Fruit fly (Drosophila melanogaster) whole organism, embryonic: ENCODE results near the gene Eip93F.
A peak's percentile ranks its signal among the peaks of the same experiment; 100 is the strongest.

ENCODE experiments used
- CG10147 ChIP-seq: fragments of 200-800 bp; sonication (Bioruptor generic); optimal IDR thresholded peaks from 2 replicates; lab custom pipeline; 2019; ENCODE audit warnings: missing biosample characterization, mild to moderate bottlenecking, missing genetic modification characterization, moderate library complexity
- CG11456 ChIP-seq: fragments of 200-800 bp; sonication (Bioruptor generic); IDR thresholded peaks from 3 replicates; pipeline ENCODE4 v1.3.6; 2022; ENCODE audit warnings: missing biosample characterization, missing genetic modification characterization
- CG12391 ChIP-seq: fragments of 200-800 bp; sonication (Bioruptor generic); optimal IDR thresholded peaks from 3 replicates; lab custom pipeline; 2018; ENCODE audit warnings: missing biosample characterization, mild to moderate bottlenecking, missing genetic modification characterization, moderate library complexity
- CG14441 ChIP-seq: fragments of 200-800 bp; sonication (Bioruptor generic); IDR thresholded peaks from 2 replicates; pipeline ENCODE4 v1.3.6; 2022; ENCODE audit warnings: missing biosample characterization, missing genetic modification characterization
- CG2712 ChIP-seq: fragments of 200-800 bp; optimal IDR thresholded peaks from 3 replicates; lab custom pipeline; 2019; ENCODE audit warnings: missing biosample characterization, mild to moderate bottlenecking, missing genetic modification characterization, moderate library complexity
- CG2875 ChIP-seq: fragments of 200-800 bp; sonication (Bioruptor generic); optimal IDR thresholded peaks from 2 replicates; lab custom pipeline; 2017; ENCODE audit warnings: missing biosample characterization, mild to moderate bottlenecking, missing genetic modification characterization, missing genetic modification reagents
- CG43689 ChIP-seq: fragments of 200-800 bp; sonication (Bioruptor generic); IDR thresholded peaks from 2 replicates; pipeline ENCODE4 v1.3.6; 2022; ENCODE audit warnings: missing biosample characterization, missing genetic modification characterization
- CG6175 ChIP-seq: fragments of 200-800 bp; sonication (Bioruptor generic); IDR thresholded peaks from 3 replicates; pipeline ENCODE4 v1.3.6; 2022; ENCODE audit warnings: missing biosample characterization, missing genetic modification characterization
- CG6272 ChIP-seq: fragments of 200-800 bp; sonication (Bioruptor generic); IDR thresholded peaks from 2 replicates; pipeline ENCODE4 v1.3.6; 2022; ENCODE audit warnings: missing biosample characterization, missing genetic modification characterization
- CG7372 ChIP-seq: fragments of 200-800 bp; sonication (Bioruptor generic); IDR thresholded peaks from 2 replicates; pipeline ENCODE4 v1.3.6; 2022; ENCODE audit warnings: missing biosample characterization, missing genetic modification characterization
- CG7928 ChIP-seq: fragments of 200-800 bp; sonication (Bioruptor generic); optimal IDR thresholded peaks from 2 replicates; lab custom pipeline; 2017; ENCODE audit warnings: missing biosample characterization, mild to moderate bottlenecking, missing genetic modification characterization
- Deaf1 ChIP-seq: fragments of 200-800 bp; optimal IDR thresholded peaks from 3 replicates; lab custom pipeline; 2019; ENCODE audit warnings: missing biosample characterization, mild to moderate bottlenecking, missing genetic modification characterization, moderate library complexity
- Dip3 ChIP-seq: fragments of 200-800 bp; sonication (Bioruptor generic); optimal IDR thresholded peaks from 3 replicates; lab custom pipeline; 2016; ENCODE audit warnings: missing biosample characterization, missing genetic modification characterization
- Doc3 ChIP-seq: fragments of 200-800 bp; sonication (Bioruptor generic); IDR thresholded peaks from 3 replicates; pipeline ENCODE4 v1.3.6; 2022; ENCODE audit warnings: missing biosample characterization, missing genetic modification characterization; ENCODE audit not compliant: partially characterized antibody
- Dref ChIP-seq: fragments of 200-800 bp; sonication (Bioruptor generic); IDR thresholded peaks from 2 replicates; pipeline ENCODE4 v1.3.6; 2022; ENCODE audit warnings: missing biosample characterization, missing genetic modification characterization
- Drgx ChIP-seq: fragments of 200-800 bp; sonication (Bioruptor generic); IDR thresholded peaks from 2 replicates; pipeline ENCODE4 v1.3.6; 2022; ENCODE audit warnings: missing biosample characterization, missing genetic modification characterization
- HLH4C ChIP-seq: fragments of 200-800 bp; sonication (Bioruptor generic); IDR thresholded peaks from 3 replicates; pipeline ENCODE4 v1.3.6; 2022; ENCODE audit warnings: missing biosample characterization, missing genetic modification characterization; ENCODE audit not compliant: partially characterized antibody
- Kr ChIP-seq: fragments of 200-800 bp; sonication (Bioruptor generic); optimal IDR thresholded peaks from 2 replicates; lab custom pipeline; 2017; ENCODE audit warnings: missing biosample characterization, mild to moderate bottlenecking, missing genetic modification characterization
- Max ChIP-seq: fragments of 200-800 bp; sonication (Bioruptor generic); optimal IDR thresholded peaks from 2 replicates; lab custom pipeline; 2016; ENCODE audit warnings: missing biosample characterization, mild to moderate bottlenecking, missing genetic modification characterization
- aop ChIP-seq: fragments of 200-800 bp; sonication (Bioruptor generic); IDR thresholded peaks from 2 replicates; pipeline ENCODE4 v1.3.6; 2022; ENCODE audit warnings: missing biosample characterization, missing genetic modification characterization
- az2 ChIP-seq: fragments of 200-800 bp; sonication (Bioruptor generic); optimal IDR thresholded peaks from 3 replicates; lab custom pipeline; 2016; ENCODE audit warnings: missing biosample characterization, missing genetic modification characterization
- br ChIP-seq: fragments of >200 bp; optimal IDR thresholded peaks from 2 replicates; lab custom pipeline; 2017
- dan ChIP-seq: fragments of 200-800 bp; sonication (Bioruptor generic); IDR thresholded peaks from 2 replicates; pipeline ENCODE4 v1.3.6; 2022; ENCODE audit warnings: missing biosample characterization, missing genetic modification characterization
- danr ChIP-seq: fragments of 200-800 bp; sonication (Bioruptor generic); IDR thresholded peaks from 2 replicates; pipeline ENCODE4 v1.3.6; 2022; ENCODE audit warnings: missing biosample characterization, missing genetic modification characterization
- disco-r ChIP-seq: fragments of 200-800 bp; sonication (Bioruptor generic); optimal IDR thresholded peaks from 2 replicates; lab custom pipeline; 2016; ENCODE audit warnings: missing biosample characterization, missing genetic modification characterization
- h ChIP-seq: fragments of >200 bp; optimal IDR thresholded peaks from 2 replicates; lab custom pipeline; 2017
- lilli ChIP-seq: fragments of 200-800 bp; sonication (Bioruptor generic); optimal IDR thresholded peaks from 3 replicates; lab custom pipeline; 2016; ENCODE audit warnings: missing biosample characterization, missing genetic modification characterization
- nmo ChIP-seq: fragments of 200-800 bp; sonication (Bioruptor generic); optimal IDR thresholded peaks from 2 replicates; lab custom pipeline; 2018; ENCODE audit warnings: missing biosample characterization, mild to moderate bottlenecking, missing genetic modification characterization, moderate library complexity
- nom ChIP-seq: fragments of 200-800 bp; sonication (Bioruptor generic); optimal IDR thresholded peaks from 2 replicates; lab custom pipeline; 2017; ENCODE audit warnings: missing biosample characterization, missing genetic modification characterization, mild to moderate bottlenecking, moderate library complexity, missing genetic modification reagents
- odd ChIP-seq: fragments of 200-800 bp; sonication (Bioruptor generic); optimal IDR thresholded peaks from 2 replicates; lab custom pipeline; 2017; ENCODE audit warnings: missing biosample characterization, mild to moderate bottlenecking, missing genetic modification characterization
- pfk ChIP-seq: fragments of 200-800 bp; sonication (Bioruptor generic); optimal IDR thresholded peaks from 2 replicates; lab custom pipeline; 2018; ENCODE audit warnings: missing biosample characterization, mild to moderate bottlenecking, missing genetic modification characterization, moderate library complexity
- pum ChIP-seq: fragments of 200-800 bp; sonication (Bioruptor generic); optimal IDR thresholded peaks from 2 replicates; lab custom pipeline; 2016; ENCODE audit warnings: missing biosample characterization, missing genetic modification characterization
- pzg ChIP-seq: fragments of 200-800 bp; sonication (Bioruptor generic); optimal IDR thresholded peaks from 3 replicates; lab custom pipeline; 2018; ENCODE audit warnings: missing biosample characterization, mild to moderate bottlenecking, missing genetic modification characterization, moderate library complexity
- sqz ChIP-seq: fragments of 200-800 bp; sonication (Bioruptor generic); optimal IDR thresholded peaks from 3 replicates; lab custom pipeline; 2018; ENCODE audit warnings: missing biosample characterization, mild to moderate bottlenecking, missing genetic modification characterization
- sr ChIP-seq: fragments of 200-800 bp; sonication (Bioruptor generic); IDR thresholded peaks from 3 replicates; pipeline ENCODE4 v1.3.6; 2022; ENCODE audit warnings: missing biosample characterization, missing genetic modification characterization
- tup ChIP-seq: fragments of 200-800 bp; sonication (Bioruptor generic); optimal IDR thresholded peaks from 2 replicates; lab custom pipeline; 2016; ENCODE audit warnings: missing biosample characterization, mild to moderate bottlenecking, missing genetic modification characterization, moderate library complexity
- wdn ChIP-seq: fragments of 200-800 bp; sonication (Bioruptor generic); IDR thresholded peaks from 2 replicates; pipeline ENCODE4 v1.3.6; 2022; ENCODE audit warnings: missing biosample characterization, missing genetic modification characterization

Gene Eip93F

DNA sequence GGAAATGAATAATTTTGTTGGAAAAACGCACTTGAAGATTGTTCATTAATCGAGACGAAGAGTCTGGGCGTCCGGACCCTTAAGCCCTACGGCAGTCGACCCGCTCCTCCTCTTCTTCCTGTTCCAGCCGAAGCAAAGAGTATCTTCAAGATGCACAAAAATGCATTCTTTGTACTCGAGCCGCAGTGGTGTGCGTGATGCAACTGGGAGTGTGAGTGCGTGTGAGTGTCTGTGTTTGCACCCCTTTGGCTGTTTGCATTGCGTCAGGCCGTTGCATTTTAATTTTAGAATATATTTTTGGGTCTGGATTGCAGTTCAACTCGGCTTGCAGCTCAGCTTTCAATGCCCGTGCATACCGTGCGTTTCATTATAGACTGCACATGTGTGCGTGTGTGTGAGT lies 3.2 kb upstream of the Eip93F start:
- peak; percentile 26; the same call in 1 of the 3 replicates for TF ChIP-seq HLH4C (GFP tag; lab: Robert Waterston, UW)
- TF ChIP-seq sqz, result no peak

DNA sequence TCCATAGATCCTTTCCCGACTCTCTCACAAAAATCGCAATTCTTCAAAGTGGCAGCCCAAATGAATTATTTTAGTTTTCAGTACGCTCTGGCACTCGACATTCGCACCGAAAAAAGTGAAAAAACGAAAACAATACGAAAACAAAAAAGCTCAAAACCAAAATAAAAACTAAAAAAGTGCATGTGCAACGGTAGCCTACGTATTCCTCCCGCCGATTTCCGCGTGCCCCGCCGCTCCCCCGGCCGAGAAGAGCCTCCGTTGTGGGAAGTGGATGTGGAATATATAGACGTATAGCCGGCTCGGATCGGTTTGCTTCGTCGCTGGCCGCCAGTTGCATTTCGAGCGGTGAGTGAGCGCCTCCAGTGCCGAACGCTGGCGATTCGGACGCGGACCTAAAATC lies 833 bp upstream of the Eip93F start:
- TF ChIP-seq br (lab: Kevin White, UChicago) (no peak), Drgx (GFP tag; lab: Robert Waterston, UW) (0 out of 2 replicates have a peak, but pooled peaks have one; percentile 11), CG7372 (GFP tag; lab: Robert Waterston, UW) (no peak), pzg (GFP tag; lab: Kevin White, UChicago) (no peak), nom (GFP tag; lab: Kevin White, UChicago) (peak; percentile 69), danr (GFP tag; lab: Robert Waterston, UW) (no peak), nmo (GFP tag; lab: Kevin White, UChicago) (no peak), CG2712 (tag; lab: Kevin White, UChicago) (no peak), wdn (GFP tag; lab: Robert Waterston, UW) (no peak), sr (GFP tag; lab: Robert Waterston, UW) (no peak)
- TF ChIP-seq, all 482 proteins: peak for 2

DNA sequence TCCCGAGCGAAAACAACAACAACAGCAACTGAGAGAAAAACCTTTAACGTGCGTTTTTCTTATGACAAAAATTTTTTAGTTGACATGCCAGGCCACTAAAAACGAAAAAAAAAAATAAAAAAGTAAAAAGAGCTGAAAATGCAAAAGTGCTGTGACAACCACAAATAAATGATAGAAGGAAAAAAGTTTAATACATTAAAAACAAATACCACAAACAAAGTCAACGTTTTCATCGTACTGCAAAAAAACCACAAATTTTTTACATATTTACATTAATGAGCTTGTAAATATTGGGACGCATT lies 598 bp downstream of the Eip93F start:
- no peak for TF ChIP-seq Max (GFP tag; lab: Kevin White, UChicago)
- TF ChIP-seq CG7928 (GFP tag; lab: Kevin White, UChicago), result no peak
- no peak for TF ChIP-seq Dip3 (GFP tag; lab: Kevin White, UChicago)
- no peak for TF ChIP-seq CG43689 (GFP tag; lab: Robert Waterston, UW)
- no peak for TF ChIP-seq dan (GFP tag; lab: Robert Waterston, UW)
- TF ChIP-seq Doc3 (GFP tag; lab: Robert Waterston, UW), result no peak
- TF ChIP-seq Deaf1, result no peak
- TF ChIP-seq h (lab: Kevin White, UChicago), result no peak
- no peak for TF ChIP-seq aop (GFP tag; lab: Robert Waterston, UW)
- no peak for TF ChIP-seq CG12391 (tag; lab: Kevin White, UChicago)

DNA sequence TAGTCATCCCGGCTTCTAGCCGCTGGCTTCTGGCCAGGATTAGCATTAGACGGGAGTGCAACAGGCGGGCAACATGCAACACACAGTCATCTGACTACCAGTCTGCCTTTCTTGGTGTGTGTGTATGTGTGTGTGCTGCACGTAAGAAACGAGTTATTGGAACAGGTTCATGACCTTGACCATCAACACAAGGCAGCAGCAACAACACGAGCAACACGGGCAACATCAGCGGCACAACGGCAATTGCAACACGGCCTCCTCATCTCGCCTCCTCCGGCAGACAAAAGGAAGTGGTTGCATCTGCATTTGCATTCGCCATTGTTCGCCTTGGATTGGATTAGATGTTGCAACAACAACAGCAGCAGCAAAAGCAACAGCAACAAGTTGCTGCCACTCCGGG lies 2.5 kb downstream of the Eip93F start:
- TF ChIP-seq pfk (GFP tag; lab: Kevin White, UChicago) (no peak), CG14441 (GFP tag; lab: Robert Waterston, UW) (peak; percentile 16; the same call in 1 of the 2 replicates)

DNA sequence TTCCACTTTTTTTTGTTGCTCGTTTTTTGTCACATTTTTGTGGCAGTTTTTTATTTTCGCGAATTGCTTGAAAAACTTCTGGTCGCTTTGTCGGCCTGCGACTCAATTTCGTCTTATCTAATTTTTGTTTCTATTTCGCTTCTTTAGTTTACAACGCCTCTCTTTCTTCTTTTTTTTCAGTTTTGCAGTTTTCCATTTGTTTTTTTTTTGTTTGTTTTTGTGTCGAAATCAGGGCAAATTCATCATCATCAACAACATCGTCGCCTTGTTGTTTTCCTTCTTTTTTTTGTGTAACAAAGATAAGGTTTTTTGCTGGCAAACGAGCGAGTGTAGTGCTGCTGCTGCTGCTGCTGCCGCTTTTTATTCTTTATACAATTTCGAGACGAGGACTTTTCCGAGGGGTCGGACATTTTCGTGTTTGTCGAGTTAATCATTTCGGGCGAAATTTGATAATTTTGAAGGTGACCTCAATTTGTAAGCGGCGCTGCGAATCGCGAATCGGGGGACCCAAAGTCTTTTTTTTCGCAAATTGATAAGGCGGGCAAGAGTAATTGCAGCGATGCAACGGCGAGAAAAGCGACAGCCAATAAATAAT lies 5.2 kb downstream of the Eip93F start:
- TF ChIP-seq lilli (GFP tag; lab: Kevin White, UChicago) (no peak), az2 (GFP tag; lab: Kevin White, UChicago) (no peak), Kr (no peak), tup (GFP tag; lab: Kevin White, UChicago) (no peak), CG6175 (no peak), disco-r (no peak), CG11456 (GFP tag; lab: Robert Waterston, UW) (no peak), CG10147 (no peak), Dref (no peak), CG2875 (GFP tag; lab: Kevin White, UChicago) (no peak), odd (GFP tag; lab: Kevin White, UChicago) (no peak), pum (GFP tag; lab: Kevin White, UChicago) (no peak), CG6272 (no peak)
- TF ChIP-seq, all 482 proteins: peak for 0
